Worm (Caenorhabditis elegans) whole organism, late embryonic: ENCODE data around the gene clc-32.

Source experiments
- ama-1 ChIP-seq: fragments of 150-350 bp; optimal IDR thresholded peaks from 2 replicates; lab custom pipeline; 2014
- ceh-48 ChIP-seq: sonication (generic microtip); optimal IDR thresholded peaks from 2 replicates; lab custom pipeline; 2016; ENCODE audit warnings: missing genetic modification characterization, inconsistent platforms, missing compliant biosample characterization
- hlh-30 ChIP-seq: sonication (generic microtip); optimal IDR thresholded peaks from 2 replicates; lab custom pipeline; 2017; ENCODE audit warnings: antibody characterized with exemption, missing genetic modification characterization, missing compliant biosample characterization; ENCODE audit not compliant: insufficient read depth
- nhr-11 ChIP-seq: fragments of 150-350 bp; optimal IDR thresholded peaks from 2 replicates; lab custom pipeline; 2014; ENCODE audit warnings: missing biosample characterization, missing genetic modification characterization
- npax-4 ChIP-seq: sonication (generic microtip); optimal IDR thresholded peaks from 2 replicates; lab custom pipeline; 2016; ENCODE audit warnings: missing genetic modification characterization, missing compliant biosample characterization
- pqm-1 ChIP-seq: sonication (generic microtip); optimal IDR thresholded peaks from 2 replicates; lab custom pipeline; 2016; ENCODE audit warnings: missing genetic modification characterization, missing compliant biosample characterization

DNA sequence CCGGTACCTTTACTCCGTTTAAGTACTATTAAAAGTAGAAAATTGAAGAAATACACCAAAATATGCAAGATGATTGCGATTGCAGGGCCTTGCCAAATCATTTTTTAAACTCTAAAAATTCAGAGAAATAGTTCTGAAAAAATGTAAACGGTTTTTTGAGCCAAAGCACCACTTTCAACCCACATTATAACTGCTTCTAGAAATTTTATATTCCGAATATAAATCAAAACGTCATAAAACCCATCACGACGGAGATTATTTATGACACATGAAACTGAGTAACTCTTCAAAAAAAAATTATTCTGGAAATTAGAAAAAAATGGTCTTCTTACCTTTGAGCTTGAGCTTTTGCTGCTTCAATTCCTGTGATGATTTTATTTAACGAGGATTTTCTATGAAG lies 26.7 kb downstream of the clc-32 start, which contains the start of gene srxa-16:
- no peak for TF ChIP-seq ama-1 (lab: Kevin White, UChicago)
- no peak for TF ChIP-seq npax-4 (tag; lab: Kevin White, UChicago)
- TF ChIP-seq pqm-1 (tag; lab: Kevin White, UChicago), result no peak
- no peak for TF ChIP-seq hlh-30 (tag; lab: Kevin White, UChicago)
- TF ChIP-seq nhr-11 (tag; lab: Kevin White, UChicago), result no peak
- TF ChIP-seq ceh-48 (tag; lab: Kevin White, UChicago), result no peak
